Fruit fly (Drosophila melanogaster): ENCODE results near the gene Ras64B.

- TF ChIP-seq CG11247 (GFP tag; IDR thresholded peaks at IDR 0.05) (no peak), Nf-YC (tag; optimal IDR thresholded peaks at IDR 0.05) (no peak), CG31441 (GFP tag; IDR thresholded peaks at IDR 0.05) (no peak), bowl (GFP tag; IDR thresholded peaks at IDR 0.05) (no peak), ERR (GFP tag; optimal IDR thresholded peaks at IDR 0.05) (no peak)
These were observed 17.3 kb upstream of the Ras64B start for dm6 chr3L:4121589-4121988.

All from whole organism, embryonic.